Fruit fly (Drosophila melanogaster): ENCODE measurements around the gene GCS1.
A peak's percentile ranks its signal among the peaks of the same experiment; 100 is the strongest.

The GCS1 gene

DNA sequence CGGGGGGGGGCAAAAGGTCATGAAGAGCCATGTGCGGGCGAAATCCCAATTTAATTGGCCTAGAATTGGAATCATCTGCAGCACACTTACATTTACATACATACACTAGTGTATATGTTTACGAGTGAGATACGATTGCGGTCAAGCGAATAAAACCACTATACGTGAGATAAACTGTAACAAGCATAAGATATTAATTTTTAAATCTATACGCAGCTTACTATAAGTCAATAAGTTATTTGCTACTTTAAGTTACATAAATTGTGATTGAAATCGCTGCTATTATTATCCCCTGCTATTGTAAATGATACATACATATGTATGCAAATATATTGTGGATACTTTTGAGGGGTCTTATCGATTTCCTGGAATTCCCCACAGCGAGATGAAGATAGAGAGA, 31.3 kb upstream of the GCS1 start (continued):
- TF ChIP-seq Xbp1 (GFP tag; optimal IDR thresholded peaks at IDR 0.05) (peak; percentile 19), CG2875 (GFP tag; optimal IDR thresholded peaks at IDR 0.05) (peak; percentile 3), CG17912 (GFP tag; optimal IDR thresholded peaks at IDR 0.05) (peak; percentile 14), yki (optimal IDR thresholded peaks at IDR 0.05) (no peak), otp (GFP tag; IDR thresholded peaks at IDR 0.05) (no peak), CG5180 (GFP tag; optimal IDR thresholded peaks at IDR 0.05) (no peak), seq (GFP tag; IDR thresholded peaks at IDR 0.05) (peak; percentile 68), sc (optimal IDR thresholded peaks at IDR 0.05) (no peak), sc (GFP tag; optimal IDR thresholded peaks at IDR 0.05) (no peak), dysf (GFP tag; IDR thresholded peaks at IDR 0.05) (peak; percentile 70), Ada2b (GFP tag; IDR thresholded peaks at IDR 0.05) (peak; percentile 68), Asciz (GFP tag; optimal IDR thresholded peaks at IDR 0.05) (peak; percentile 15), pnt (GFP tag; optimal IDR thresholded peaks at IDR 0.05) (no peak), CG12155 (GFP tag; optimal IDR thresholded peaks at IDR 0.05) (no peak), CG16779 (GFP tag; IDR thresholded peaks at IDR 0.05) (no peak), Sry-δ (GFP tag; optimal IDR thresholded peaks at IDR 0.05) (no peak), ap (GFP tag; IDR thresholded peaks at IDR 0.05) (peak; percentile 19; the same call in 1 of the 2 replicates), usp (GFP tag; optimal IDR thresholded peaks at IDR 0.05) (no peak), TFAM (GFP tag; optimal IDR thresholded peaks at IDR 0.05) (no peak), CkIIα-i1 (GFP tag; IDR thresholded peaks at IDR 0.05) (no peak), sr (GFP tag; IDR thresholded peaks at IDR 0.05) (peak; percentile 16; the same call in 1 of the 3 replicates), Adf1 (GFP tag; IDR thresholded peaks at IDR 0.05) (no peak), Lpt (GFP tag; optimal IDR thresholded peaks at IDR 0.05) (no peak), CG9817 (tag; optimal IDR thresholded peaks at IDR 0.05) (peak; percentile 52), ssp (GFP tag; IDR thresholded peaks at IDR 0.05) (no peak), Nf-YC (tag; optimal IDR thresholded peaks at IDR 0.05) (peak; percentile 52), lbe (GFP tag; optimal IDR thresholded peaks at IDR 0.05) (no peak), CG17612 (GFP tag; IDR thresholded peaks at IDR 0.05) (no peak), Hr3 (GFP tag; optimal IDR thresholded peaks at IDR 0.05) (no peak), slp2 (GFP tag; optimal IDR thresholded peaks at IDR 0.05) (no peak), CG9797 (GFP tag; optimal IDR thresholded peaks at IDR 0.05) (no peak), Lim3 (GFP tag; IDR thresholded peaks at IDR 0.05) (no peak), Rx (GFP tag; IDR thresholded peaks at IDR 0.05) (no peak), lab (GFP tag; optimal IDR thresholded peaks at IDR 0.05) (peak; percentile 70), gt (GFP tag; IDR thresholded peaks at IDR 0.05) (no peak), ATbp (GFP tag; optimal IDR thresholded peaks at IDR 0.05) (peak; percentile 23), CG5245 (GFP tag; optimal IDR thresholded peaks at IDR 0.05) (no peak), CG6689 (GFP tag; IDR thresholded peaks at IDR 0.05) (peak; percentile 49), vvl (GFP tag; IDR thresholded peaks at IDR 0.05) (peak; percentile 65), trh (GFP tag; optimal IDR thresholded peaks at IDR 0.05) (no peak), CG10654 (GFP tag; optimal IDR thresholded peaks at IDR 0.05) (no peak), CG1832 (GFP tag; optimal IDR thresholded peaks at IDR 0.05) (no peak), CG7839 (tag; optimal IDR thresholded peaks at IDR 0.05) (peak; percentile 68), inv (GFP tag; IDR thresholded peaks at IDR 0.05; ENCODE audit: partially characterized antibody) (no peak), BEAF-32 (GFP tag; optimal IDR thresholded peaks at IDR 0.05) (no peak), Ets97D (GFP tag; optimal IDR thresholded peaks at IDR 0.05) (no peak), dmrt99B (tag; optimal IDR thresholded peaks at IDR 0.05) (peak; percentile 68), eyg (GFP tag; optimal IDR thresholded peaks at IDR 0.05) (no peak), ewg (GFP tag; optimal IDR thresholded peaks at IDR 0.05) (no peak), grau (tag; optimal IDR thresholded peaks at IDR 0.05) (peak; percentile 46), hth (optimal IDR thresholded peaks at IDR 0.05) (no peak), mirr (GFP tag; optimal IDR thresholded peaks at IDR 0.05) (peak; percentile 28), CG31388 (GFP tag; optimal IDR thresholded peaks at IDR 0.05) (no peak)
